Worm (Caenorhabditis elegans) whole organism, L3 larva: Measurements from ENCODE around the gene irld-59.

Source experiments
- ceh-9 ChIP-seq: sonication (generic microtip); optimal IDR thresholded peaks from 2 replicates; lab custom pipeline; 2018; ENCODE audit warnings: missing biosample characterization, missing genetic modification characterization
- lin-15B ChIP-seq: fragments of 150-350 bp; optimal IDR thresholded peaks from 2 replicates; lab custom pipeline; 2014; ENCODE audit warnings: missing biosample characterization, missing genetic modification characterization
- nfya-1 ChIP-seq: sonication (generic microtip); optimal IDR thresholded peaks from 2 replicates; lab custom pipeline; 2017; ENCODE audit warnings: missing genetic modification characterization, mild to moderate bottlenecking, missing compliant biosample characterization, antibody characterized with exemption, moderate library complexity; ENCODE audit not compliant: insufficient read depth
- nhr-12 ChIP-seq: fragments of 150-350 bp; optimal IDR thresholded peaks from 2 replicates; lab custom pipeline; 2014; ENCODE audit warnings: missing biosample characterization, missing genetic modification characterization
- nhr-76 ChIP-seq: fragments of 150-350 bp; sonication (generic microtip); optimal IDR thresholded peaks from 5 replicates; lab custom pipeline; 2014; ENCODE audit warnings: missing biosample characterization, missing genetic modification characterization
- tbx-2 ChIP-seq: sonication (generic microtip); optimal IDR thresholded peaks from 2 replicates; lab custom pipeline; 2016; ENCODE audit warnings: mild to moderate bottlenecking, missing genetic modification characterization, missing compliant biosample characterization
- ztf-11 ChIP-seq: fragments of 150-350 bp; optimal IDR thresholded peaks from 2 replicates; lab custom pipeline; 2014; ENCODE audit warnings: missing biosample characterization, missing genetic modification characterization
- ztf-4 ChIP-seq: fragments of 150-350 bp; optimal IDR thresholded peaks from 2 replicates; lab custom pipeline; 2014; ENCODE audit warnings: missing biosample characterization, missing genetic modification characterization

- TF ChIP-seq ztf-4 (tag; lab: Kevin White, UChicago) (no peak), nhr-76 (tag; lab: Kevin White, UChicago) (no peak), lin-15B (tag; lab: Kevin White, UChicago) (no peak), ceh-9 (tag; lab: Kevin White, UChicago) (no peak), tbx-2 (tag; lab: Kevin White, UChicago) (no peak), ztf-11 (tag; lab: Kevin White, UChicago) (no peak), nfya-1 (tag; lab: Kevin White, UChicago) (no peak), nhr-12 (tag; lab: Kevin White, UChicago) (no peak)
These were observed 25.0 kb downstream of the irld-59 start for ce11 chrIV:15361884-15362283.
